Fruit fly (Drosophila melanogaster): ENCODE data around the gene PpD3.

DNA sequence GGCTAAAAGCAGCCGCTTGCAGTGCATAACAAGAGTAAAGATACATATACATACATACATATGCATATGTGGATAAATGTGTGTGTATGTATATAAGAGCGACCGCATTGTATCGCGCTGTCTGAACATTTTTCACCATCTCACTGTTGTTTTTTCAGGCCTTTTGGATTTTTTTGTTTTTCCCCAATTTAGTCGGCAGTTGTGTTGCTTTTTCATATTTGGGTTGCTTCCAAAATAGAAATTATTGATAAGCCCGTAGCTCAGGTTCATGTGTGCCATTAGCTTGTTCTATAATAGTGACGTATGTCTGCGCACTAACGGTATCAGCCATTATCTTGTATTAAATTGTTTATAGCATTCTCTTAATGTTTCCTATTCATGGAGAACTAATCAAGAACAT lies 47.2 kb upstream of the PpD3 start:
- TF ChIP-seq psq (optimal IDR thresholded peaks at IDR 0.05) = no peak
- TF ChIP-seq h (optimal IDR thresholded peaks at IDR 0.05) = no peak
- no peak for TF ChIP-seq Sin3A (optimal IDR thresholded peaks at IDR 0.05)
- TF ChIP-seq Myc (optimal IDR thresholded peaks at IDR 0.05) = no peak

Measured in Kc167 (cell line).